Fruit fly (Drosophila melanogaster) whole organism, embryonic: ENCODE results near the gene Nulp1.
A peak's percentile ranks its signal among the peaks of the same experiment; 100 is the strongest.

ENCODE experiments used
- Abd-B ChIP-seq: fragments of 200-800 bp; sonication (Bioruptor generic); optimal IDR thresholded peaks from 2 replicates; lab custom pipeline; 2018; ENCODE audit warnings: missing biosample characterization, mild to moderate bottlenecking, missing genetic modification characterization, moderate library complexity
- Atf6 ChIP-seq: fragments of 200-800 bp; sonication (Bioruptor generic); IDR thresholded peaks from 2 replicates; pipeline ENCODE4 v1.3.6; 2022; ENCODE audit warnings: missing biosample characterization, missing genetic modification characterization
- CG10147 ChIP-seq: fragments of 200-800 bp; sonication (Bioruptor generic); optimal IDR thresholded peaks from 2 replicates; lab custom pipeline; 2019; ENCODE audit warnings: missing biosample characterization, mild to moderate bottlenecking, missing genetic modification characterization, moderate library complexity
- CG10979 ChIP-seq: fragments of 200-800 bp; sonication (Bioruptor generic); optimal IDR thresholded peaks from 2 replicates; lab custom pipeline; 2018; ENCODE audit warnings: missing biosample characterization, mild to moderate bottlenecking, missing genetic modification characterization, moderate library complexity
- CG11504 ChIP-seq: fragments of 200-800 bp; sonication (Bioruptor generic); optimal IDR thresholded peaks from 3 replicates; lab custom pipeline; 2019; ENCODE audit warnings: missing biosample characterization, mild to moderate bottlenecking, missing genetic modification characterization, moderate library complexity
- CG11695 ChIP-seq: fragments of 200-800 bp; sonication (Bioruptor generic); IDR thresholded peaks from 3 replicates; pipeline ENCODE4 v1.3.6; 2022; ENCODE audit warnings: missing biosample characterization, missing genetic modification characterization
- CG12659 ChIP-seq: fragments of 200-800 bp; sonication (Bioruptor generic); optimal IDR thresholded peaks from 3 replicates; lab custom pipeline; 2017; ENCODE audit warnings: mild to moderate bottlenecking, missing biosample characterization, missing genetic modification reagents, missing genetic modification characterization
- CG13624 ChIP-seq: fragments of 200-800 bp; sonication (Bioruptor generic); optimal IDR thresholded peaks from 2 replicates; lab custom pipeline; 2016; ENCODE audit warnings: missing biosample characterization, missing genetic modification characterization
- CG16813 ChIP-seq: fragments of 200-800 bp; sonication (Bioruptor generic); IDR thresholded peaks from 3 replicates; pipeline ENCODE4 v1.3.6; 2022; ENCODE audit warnings: missing biosample characterization, missing genetic modification characterization; ENCODE audit not compliant: partially characterized antibody
- CG17359 ChIP-seq: fragments of 200-800 bp; sonication (Bioruptor generic); optimal IDR thresholded peaks from 3 replicates; lab custom pipeline; 2018; ENCODE audit warnings: missing biosample characterization, mild to moderate bottlenecking, missing genetic modification characterization, moderate library complexity
- CG17802 ChIP-seq: fragments of 200-800 bp; sonication (Bioruptor generic); optimal IDR thresholded peaks from 2 replicates; lab custom pipeline; 2018; ENCODE audit warnings: missing biosample characterization, mild to moderate bottlenecking, missing genetic modification characterization, moderate library complexity
- CG18262 ChIP-seq: fragments of 200-800 bp; optimal IDR thresholded peaks from 3 replicates; lab custom pipeline; 2019; ENCODE audit warnings: missing biosample characterization, mild to moderate bottlenecking, missing genetic modification characterization, moderate library complexity
- CG30403 ChIP-seq: fragments of 200-800 bp; sonication (Bioruptor generic); optimal IDR thresholded peaks from 3 replicates; lab custom pipeline; 2016; ENCODE audit warnings: missing biosample characterization, missing genetic modification characterization
- CG3281 ChIP-seq: fragments of 200-800 bp; sonication (Bioruptor generic); optimal IDR thresholded peaks from 3 replicates; lab custom pipeline; 2017; ENCODE audit warnings: missing biosample characterization, mild to moderate bottlenecking, missing genetic modification characterization
- CG4424 ChIP-seq: fragments of 200-800 bp; sonication (Bioruptor generic); optimal IDR thresholded peaks from 3 replicates; lab custom pipeline; 2016; ENCODE audit warnings: missing biosample characterization, missing genetic modification characterization
- CG6765 ChIP-seq: fragments of 200-800 bp; sonication (Bioruptor generic); optimal IDR thresholded peaks from 3 replicates; lab custom pipeline; 2017; ENCODE audit warnings: missing biosample characterization, mild to moderate bottlenecking, missing genetic modification characterization
- CG7839 ChIP-seq: fragments of 200-800 bp; sonication (Bioruptor generic); optimal IDR thresholded peaks from 3 replicates; lab custom pipeline; 2018; ENCODE audit warnings: missing biosample characterization, mild to moderate bottlenecking, missing genetic modification characterization, moderate library complexity
- CG9727 ChIP-seq: fragments of 200-800 bp; sonication (Bioruptor generic); optimal IDR thresholded peaks from 3 replicates; lab custom pipeline; 2017; ENCODE audit warnings: missing biosample characterization, mild to moderate bottlenecking, missing genetic modification characterization
- CG9932 ChIP-seq: fragments of 200-800 bp; sonication (Bioruptor generic); IDR thresholded peaks from 2 replicates; pipeline ENCODE4 v1.3.6; 2022; ENCODE audit warnings: missing biosample characterization, missing genetic modification characterization
- D19B ChIP-seq: fragments of 200-800 bp; sonication (Bioruptor generic); optimal IDR thresholded peaks from 2 replicates; lab custom pipeline; 2017; ENCODE audit warnings: missing biosample characterization, mild to moderate bottlenecking, missing genetic modification characterization
- Dad ChIP-seq: fragments of 200-800 bp; sonication (Bioruptor generic); optimal IDR thresholded peaks from 3 replicates; lab custom pipeline; 2016; ENCODE audit warnings: missing biosample characterization, missing genetic modification characterization
- Med ChIP-seq: fragments of 200-800 bp; sonication (Bioruptor generic); peaks from one replicate; lab custom pipeline; 2016; ENCODE audit warnings: missing biosample characterization, missing genetic modification characterization, mild to moderate bottlenecking, inconsistent platforms, moderate library complexity
- Meics ChIP-seq: fragments of 200-800 bp; sonication (Bioruptor generic); optimal IDR thresholded peaks from 2 replicates; lab custom pipeline; 2017; ENCODE audit warnings: missing biosample characterization, mild to moderate bottlenecking, missing genetic modification characterization
- Sox100B ChIP-seq: fragments of 200-800 bp; sonication (Bioruptor generic); optimal IDR thresholded peaks from 3 replicates; lab custom pipeline; 2018; ENCODE audit warnings: missing biosample characterization, mild to moderate bottlenecking, missing genetic modification characterization
- TFAM ChIP-seq: fragments of 200-800 bp; sonication (Bioruptor generic); optimal IDR thresholded peaks from 2 replicates; lab custom pipeline; 2017; ENCODE audit warnings: missing biosample characterization, missing genetic modification characterization, inconsistent platforms
- bcd ChIP-seq: fragments of 200-800 bp; sonication (Bioruptor generic); optimal IDR thresholded peaks from 2 replicates; lab custom pipeline; 2017; ENCODE audit warnings: missing biosample characterization, mild to moderate bottlenecking, missing genetic modification characterization
- caup ChIP-seq: fragments of 200-800 bp; sonication (Bioruptor generic); optimal IDR thresholded peaks from 3 replicates; lab custom pipeline; 2017; ENCODE audit warnings: missing biosample characterization, mild to moderate bottlenecking, missing genetic modification characterization, moderate library complexity; ENCODE audit not compliant: severe bottlenecking
- chinmo ChIP-seq: fragments of 200-800 bp; sonication (Bioruptor generic); IDR thresholded peaks from 4 replicates; pipeline ENCODE4 v1.3.6; 2022; ENCODE audit warnings: missing biosample characterization, missing genetic modification characterization; ENCODE audit not compliant: partially characterized antibody
- cwo ChIP-seq: fragments of 200-800 bp; sonication (Bioruptor generic); optimal IDR thresholded peaks from 3 replicates; lab custom pipeline; 2017; ENCODE audit warnings: missing biosample characterization, missing genetic modification characterization, mild to moderate bottlenecking, moderate library complexity, missing genetic modification reagents
- danr ChIP-seq: fragments of 200-800 bp; sonication (Bioruptor generic); IDR thresholded peaks from 2 replicates; pipeline ENCODE4 v1.3.6; 2022; ENCODE audit warnings: missing biosample characterization, missing genetic modification characterization
- dmrt99B ChIP-seq: fragments of 200-800 bp; sonication (Bioruptor generic); optimal IDR thresholded peaks from 2 replicates; lab custom pipeline; 2018; ENCODE audit warnings: missing biosample characterization, mild to moderate bottlenecking, missing genetic modification characterization, moderate library complexity
- dysf ChIP-seq: fragments of 200-800 bp; sonication (Bioruptor generic); IDR thresholded peaks from 3 replicates; pipeline ENCODE4 v1.3.6; 2022; ENCODE audit warnings: missing biosample characterization, missing genetic modification characterization
- ems ChIP-seq: fragments of 200-800 bp; sonication (Bioruptor generic); optimal IDR thresholded peaks from 3 replicates; lab custom pipeline; 2016; ENCODE audit warnings: missing biosample characterization, missing genetic modification characterization
- gem ChIP-seq: fragments of 200-800 bp; sonication (Bioruptor generic); optimal IDR thresholded peaks from 2 replicates; lab custom pipeline; 2019; ENCODE audit warnings: missing biosample characterization, mild to moderate bottlenecking, missing genetic modification characterization, moderate library complexity
- grau ChIP-seq: fragments of 200-800 bp; optimal IDR thresholded peaks from 3 replicates; lab custom pipeline; 2019; ENCODE audit warnings: missing biosample characterization, mild to moderate bottlenecking, missing genetic modification characterization, moderate library complexity
- her ChIP-seq: fragments of 200-800 bp; sonication (Bioruptor generic); optimal IDR thresholded peaks from 2 replicates; lab custom pipeline; 2016; ENCODE audit warnings: missing biosample characterization, missing genetic modification characterization
- kay ChIP-seq: fragments of 200-800 bp; sonication (Bioruptor generic); optimal IDR thresholded peaks from 2 replicates; lab custom pipeline; 2016; ENCODE audit warnings: missing biosample characterization, missing genetic modification characterization
- ken ChIP-seq: fragments of 200-800 bp; sonication (Bioruptor generic); IDR thresholded peaks from 3 replicates; pipeline ENCODE4 v1.3.6; 2022; ENCODE audit warnings: missing biosample characterization, missing genetic modification characterization
- lab ChIP-seq: fragments of 200-800 bp; sonication (Bioruptor generic); optimal IDR thresholded peaks from 3 replicates; lab custom pipeline; 2017; ENCODE audit warnings: missing biosample characterization, missing genetic modification characterization, mild to moderate bottlenecking, moderate library complexity, missing genetic modification reagents
- mam ChIP-seq: fragments of 200-800 bp; sonication (Bioruptor generic); optimal IDR thresholded peaks from 3 replicates; lab custom pipeline; 2016; ENCODE audit warnings: missing biosample characterization, missing genetic modification characterization
- nerfin-1 ChIP-seq: fragments of 200-800 bp; sonication (Bioruptor generic); optimal IDR thresholded peaks from 3 replicates; lab custom pipeline; 2019; ENCODE audit warnings: missing biosample characterization, mild to moderate bottlenecking, missing genetic modification characterization, moderate library complexity
- nmo ChIP-seq: fragments of 200-800 bp; sonication (Bioruptor generic); optimal IDR thresholded peaks from 2 replicates; lab custom pipeline; 2018; ENCODE audit warnings: missing biosample characterization, mild to moderate bottlenecking, missing genetic modification characterization, moderate library complexity
- phol ChIP-seq: fragments of 200-800 bp; sonication (Bioruptor generic); optimal IDR thresholded peaks from 3 replicates; lab custom pipeline; 2018; ENCODE audit warnings: missing biosample characterization, mild to moderate bottlenecking, missing genetic modification characterization, moderate library complexity
- pum ChIP-seq: fragments of 200-800 bp; sonication (Bioruptor generic); optimal IDR thresholded peaks from 2 replicates; lab custom pipeline; 2016; ENCODE audit warnings: missing biosample characterization, missing genetic modification characterization
- row ChIP-seq: fragments of 200-800 bp; sonication (Bioruptor generic); IDR thresholded peaks from 3 replicates; pipeline ENCODE4 v1.3.6; 2022; ENCODE audit warnings: missing biosample characterization, missing genetic modification characterization
- stc ChIP-seq: fragments of 200-800 bp; sonication (Bioruptor generic); IDR thresholded peaks from 2 replicates; pipeline ENCODE4 v1.3.6; 2022; ENCODE audit warnings: missing biosample characterization, missing genetic modification characterization
- sug ChIP-seq: fragments of 200-800 bp; optimal IDR thresholded peaks from 2 replicates; lab custom pipeline; 2019; ENCODE audit warnings: missing biosample characterization, mild to moderate bottlenecking, missing genetic modification characterization, moderate library complexity
- tap ChIP-seq: fragments of 200-800 bp; optimal IDR thresholded peaks from 3 replicates; lab custom pipeline; 2019; ENCODE audit warnings: missing biosample characterization, mild to moderate bottlenecking, missing genetic modification characterization, moderate library complexity
- twi ChIP-seq: fragments of 200-800 bp; optimal IDR thresholded peaks from 2 replicates; lab custom pipeline; 2019; ENCODE audit warnings: missing biosample characterization, mild to moderate bottlenecking, missing genetic modification characterization, moderate library complexity
- zfh2 ChIP-seq: fragments of 200-800 bp; sonication (Bioruptor generic); optimal IDR thresholded peaks from 2 replicates; lab custom pipeline; 2016; ENCODE audit warnings: missing biosample characterization, missing genetic modification characterization

Nulp1 gene

DNA sequence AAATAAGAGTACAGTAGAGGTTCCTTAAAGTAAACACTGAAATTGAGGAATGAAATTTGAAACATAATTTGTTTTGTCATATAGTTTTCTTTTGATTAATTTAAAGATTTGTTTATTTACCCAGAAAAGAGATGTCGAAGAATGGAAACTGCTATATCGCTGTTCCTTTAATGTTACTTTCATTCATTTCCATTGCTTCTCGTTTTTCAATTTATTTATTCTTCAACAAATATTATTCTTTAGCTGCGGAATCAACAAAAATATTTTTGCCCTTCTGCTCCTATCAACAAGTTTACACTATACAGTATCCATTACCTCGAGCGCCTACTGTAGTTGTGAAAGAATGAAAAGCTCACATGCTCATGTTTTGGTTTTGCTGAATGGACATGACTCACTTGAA lies 34.0 kb upstream of the Nulp1 start:
- peak; percentile 43 for TF ChIP-seq dmrt99B (tag; lab: Kevin White, UChicago)
- peak; percentile 32 for TF ChIP-seq lab
- TF ChIP-seq nmo (GFP tag; lab: Kevin White, UChicago): peak; percentile 11
- no peak for TF ChIP-seq sug
- no peak for TF ChIP-seq TFAM (GFP tag; lab: Kevin White, UChicago)
- TF ChIP-seq Abd-B: peak; percentile 17
- TF ChIP-seq CG11695 (GFP tag; lab: Robert Waterston, UW): 0 out of 3 replicates have a peak, but pooled peaks have one; percentile 9
- peak; percentile 10 for TF ChIP-seq CG3281 (GFP tag; lab: Kevin White, UChicago)
- TF ChIP-seq nerfin-1: no peak
- peak; percentile 11 for TF ChIP-seq CG10147 (GFP tag; lab: Kevin White, UChicago)
- TF ChIP-seq Meics (GFP tag; lab: Kevin White, UChicago): peak; percentile 1
- peak; percentile 38 for TF ChIP-seq gem (tag; lab: Kevin White, UChicago)
- TF ChIP-seq pum: no peak
- no peak for TF ChIP-seq ems (GFP tag; lab: Kevin White, UChicago)
- no peak for TF ChIP-seq ken
- peak; percentile 31 for TF ChIP-seq CG30403 (GFP tag; lab: Kevin White, UChicago)
- TF ChIP-seq dysf (GFP tag; lab: Robert Waterston, UW): peak; percentile 39; the same call in 1 of the 3 replicates
- TF ChIP-seq grau (tag; lab: Kevin White, UChicago): peak; percentile 58
- 0 out of 2 replicates have a peak, but pooled peaks have one; percentile 8 for TF ChIP-seq danr (GFP tag; lab: Robert Waterston, UW)
- peak; percentile 46; the same call in 2 of the 3 replicates for TF ChIP-seq row (GFP tag; lab: Robert Waterston, UW)
- peak; percentile 19 for TF ChIP-seq cwo (GFP tag; lab: Kevin White, UChicago)
- peak; percentile 8 for TF ChIP-seq CG12659
- no peak for TF ChIP-seq stc
- TF ChIP-seq CG17802 (tag; lab: Kevin White, UChicago): no peak
- no peak for TF ChIP-seq Dad (GFP tag; lab: Kevin White, UChicago)
- TF ChIP-seq caup (GFP tag; lab: Kevin White, UChicago): peak; percentile 4
- TF ChIP-seq tap: no peak
- peak; percentile 5 for TF ChIP-seq CG13624 (GFP tag; lab: Kevin White, UChicago)
- TF ChIP-seq CG18262 (tag; lab: Kevin White, UChicago): peak; percentile 15
- no peak for TF ChIP-seq her (GFP tag; lab: Kevin White, UChicago)
- TF ChIP-seq CG9727 (GFP tag; lab: Kevin White, UChicago): peak; percentile 9
- 0 out of 2 replicates have a peak, but pooled peaks have one; percentile 10 for TF ChIP-seq Atf6 (GFP tag; lab: Robert Waterston, UW)
- TF ChIP-seq Med (GFP tag; lab: Kevin White, UChicago): peak; percentile 83
- peak; percentile 16 for TF ChIP-seq CG10979 (tag; lab: Kevin White, UChicago)
- TF ChIP-seq CG11504: peak; percentile 58
- peak; percentile 43; the same call in 1 of the 2 replicates for TF ChIP-seq CG9932 (GFP tag; lab: Robert Waterston, UW)
- peak; percentile 51 for TF ChIP-seq CG7839 (tag; lab: Kevin White, UChicago)
- TF ChIP-seq CG4424: peak; percentile 19
- TF ChIP-seq D19B (GFP tag; lab: Kevin White, UChicago): no peak
- peak; percentile 29 for TF ChIP-seq zfh2 (GFP tag; lab: Kevin White, UChicago)
- TF ChIP-seq mam (GFP tag; lab: Kevin White, UChicago): peak; percentile 0
- peak; percentile 53 for TF ChIP-seq Sox100B (GFP tag; lab: Kevin White, UChicago)
- TF ChIP-seq CG17359 (tag; lab: Kevin White, UChicago): peak; percentile 21
- no peak for TF ChIP-seq twi (tag; lab: Kevin White, UChicago)
- no peak for TF ChIP-seq CG16813 (GFP tag; lab: Robert Waterston, UW)
- peak; percentile 30 for TF ChIP-seq bcd (GFP tag; lab: Kevin White, UChicago)
- TF ChIP-seq CG6765 (GFP tag; lab: Kevin White, UChicago): no peak
- no peak for TF ChIP-seq chinmo (GFP tag; lab: Robert Waterston, UW)
- TF ChIP-seq kay (GFP tag; lab: Kevin White, UChicago): peak; percentile 12
- peak; percentile 28 for TF ChIP-seq phol (tag; lab: Kevin White, UChicago)
